Worm (Caenorhabditis elegans): ENCODE results near the gene fbxa-108.

fbxa-108 gene

ce11 chrV:17650427-17650826 is 8.8 kb downstream of the fbxa-108 start, which contains the start of gene fbxa-192:
Gene fbxa-192, minus strand, starts transcription at chrV:17650527.
- TF ChIP-seq sma-3 (GFP tag; optimal IDR thresholded peaks at IDR 0.05) (no peak), sma-9 (GFP tag; optimal IDR thresholded peaks at IDR 0.05) (no peak), sma-9 (tag; optimal IDR thresholded peaks at IDR 0.05) (no peak), ceh-82 (tag; optimal IDR thresholded peaks at IDR 0.05) (no peak)

DNA sequence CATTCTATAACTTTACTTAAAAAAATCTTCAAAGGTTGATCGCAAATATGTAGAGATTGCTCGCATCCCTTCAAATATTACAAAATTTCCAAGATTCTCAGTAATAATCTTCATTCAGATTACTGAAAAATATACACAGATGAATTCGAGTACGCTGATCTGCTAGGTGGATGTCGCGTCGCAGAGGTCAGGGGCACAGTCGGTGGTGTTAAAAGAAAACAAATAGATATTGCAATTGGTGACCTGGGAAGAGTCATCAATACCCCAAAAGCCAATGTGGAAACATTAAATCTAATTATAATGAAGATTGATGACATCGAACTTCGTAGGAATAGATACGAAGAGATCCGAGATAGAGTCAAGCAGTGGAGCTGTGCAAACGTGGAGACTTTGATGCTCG is 30.6 kb downstream of the fbxa-108 start, which contains the start of gene F57G4.10:
Gene F57G4.10 (plus strand): TSS at position 301 of the 400 bp plus-strand sequence.
- TF ChIP-seq nhr-21 (tag; optimal IDR thresholded peaks at IDR 0.05) (no peak), nhr-129 (tag; optimal IDR thresholded peaks at IDR 0.05) (no peak), elt-3 (tag; optimal IDR thresholded peaks at IDR 0.05) (no peak), nhr-10 (tag; optimal IDR thresholded peaks at IDR 0.05) (no peak), F13H6.1 (tag; optimal IDR thresholded peaks at IDR 0.05) (no peak), lsy-2 (tag; optimal IDR thresholded peaks at IDR 0.05) (no peak), mbf-1 (tag; optimal IDR thresholded peaks at IDR 0.05) (no peak), egl-27 (tag; optimal IDR thresholded peaks at IDR 0.05) (no peak), ztf-4 (tag; optimal IDR thresholded peaks at IDR 0.05) (no peak), ztf-1 (GFP tag; conservative IDR thresholded peaks at IDR 0.05) (no peak), sma-3 (GFP tag; optimal IDR thresholded peaks at IDR 0.05) (no peak), unc-39 (tag; optimal IDR thresholded peaks at IDR 0.05) (no peak), Y55F3AM.14 (GFP tag; optimal IDR thresholded peaks at IDR 0.05) (no peak), sem-4 (tag; optimal IDR thresholded peaks at IDR 0.05) (no peak), peb-1 (tag; optimal IDR thresholded peaks at IDR 0.05) (no peak), dmd-4 (tag; optimal IDR thresholded peaks at IDR 0.05) (no peak)

DNA sequence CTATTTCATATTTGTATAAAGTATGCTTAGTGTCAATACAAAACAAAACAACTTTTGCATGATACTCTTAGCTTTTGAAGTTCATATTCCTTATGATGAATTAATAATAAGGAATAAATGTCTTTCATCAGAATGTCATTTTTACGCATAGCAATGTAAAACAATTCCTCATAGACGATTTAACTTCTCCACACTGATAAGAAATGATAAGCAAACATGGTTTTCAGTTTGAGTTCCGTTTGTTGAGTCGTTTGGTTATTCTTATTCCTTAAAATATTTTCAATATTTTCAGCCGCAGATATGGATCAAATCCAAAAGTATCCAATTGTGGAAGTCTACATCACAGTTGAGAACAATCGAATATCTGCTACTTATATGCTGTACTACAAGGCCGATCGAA is 34.3 kb downstream of the fbxa-108 start, which contains the start of gene F57G4.11:
Gene F57G4.11 (plus strand): TSS at position 301 of the 400 bp plus-strand sequence.
- TF ChIP-seq unc-39 (tag; optimal IDR thresholded peaks at IDR 0.05), result no peak
- TF ChIP-seq C34F6.9 (tag; optimal IDR thresholded peaks at IDR 0.05), result no peak
- no peak for TF ChIP-seq ceh-82 (tag; optimal IDR thresholded peaks at IDR 0.05)
- no peak for TF ChIP-seq lin-13 (GFP tag; optimal IDR thresholded peaks at IDR 0.05)

DNA sequence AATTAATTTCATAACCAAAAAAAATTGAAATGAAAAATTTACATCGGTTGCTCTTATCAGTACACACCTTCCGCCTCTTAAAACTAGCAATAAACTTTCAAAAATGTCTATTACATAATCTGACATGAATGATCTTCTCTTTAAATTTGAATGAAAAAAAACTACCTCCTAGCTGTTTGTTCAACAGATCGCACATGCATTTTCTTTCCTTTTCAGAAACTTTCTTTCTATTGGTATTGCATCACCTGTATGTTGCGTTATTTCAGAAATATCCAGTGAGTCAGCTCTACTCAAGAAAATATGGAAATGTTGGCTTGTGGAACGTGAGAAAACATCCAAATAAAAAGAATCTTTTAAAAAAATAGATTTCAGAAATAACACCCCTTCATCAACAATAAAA is 36.0 kb downstream of the fbxa-108 start, which contains the start of gene F57G4.1:
Gene F57G4.1 (plus strand): TSS at position 301 of the 400 bp plus-strand sequence.
- TF ChIP-seq sma-3 (GFP tag; optimal IDR thresholded peaks at IDR 0.05) (no peak), ztf-1 (GFP tag; conservative IDR thresholded peaks at IDR 0.05) (no peak), nhr-11 (tag; optimal IDR thresholded peaks at IDR 0.05) (no peak), lsy-2 (tag; optimal IDR thresholded peaks at IDR 0.05) (no peak), nhr-23 (tag; optimal IDR thresholded peaks at IDR 0.05) (no peak), sem-4 (tag; optimal IDR thresholded peaks at IDR 0.05) (no peak), lin-13 (GFP tag; optimal IDR thresholded peaks at IDR 0.05) (no peak), blmp-1 (tag; optimal IDR thresholded peaks at IDR 0.05; ENCODE audit: insufficient read depth) (no peak), crh-2 (tag; optimal IDR thresholded peaks at IDR 0.05) (no peak), nhr-21 (tag; optimal IDR thresholded peaks at IDR 0.05) (no peak)

DNA sequence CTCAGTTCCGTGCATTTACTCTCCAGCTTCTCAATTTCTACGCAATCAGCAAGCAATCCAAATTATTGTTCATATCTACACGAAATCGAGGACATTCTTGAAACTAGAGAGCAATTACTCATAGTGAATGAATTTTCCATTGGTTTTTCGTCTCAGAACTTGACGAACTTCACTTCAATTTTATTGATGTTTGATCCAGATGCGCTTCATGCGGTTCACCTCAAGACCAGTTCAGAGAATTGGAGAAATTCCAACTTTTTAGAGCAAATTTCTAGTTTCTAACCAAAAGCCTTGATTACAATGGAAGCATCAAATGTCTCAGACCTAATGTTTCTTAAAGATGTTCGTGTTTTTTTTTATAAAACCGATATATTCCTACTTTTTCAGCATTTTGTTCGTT is 38.9 kb downstream of the fbxa-108 start, which contains the start of gene Y6G8.8:
Gene Y6G8.8 (plus strand): TSS at position 301 of the 400 bp plus-strand sequence.
- no peak for TF ChIP-seq sma-3 (GFP tag; optimal IDR thresholded peaks at IDR 0.05)
- no peak for TF ChIP-seq elt-3 (tag; optimal IDR thresholded peaks at IDR 0.05)
- no peak for TF ChIP-seq lsy-2 (tag; optimal IDR thresholded peaks at IDR 0.05)
- TF ChIP-seq snpc-4 (tag; optimal IDR thresholded peaks at IDR 0.05), result no peak
- no peak for TF ChIP-seq egl-27 (tag; optimal IDR thresholded peaks at IDR 0.05)
- no peak for TF ChIP-seq nhr-11 (tag; optimal IDR thresholded peaks at IDR 0.05)
- TF ChIP-seq ceh-82 (tag; optimal IDR thresholded peaks at IDR 0.05), result no peak

- TF ChIP-seq ceh-16 (tag; optimal IDR thresholded peaks at IDR 0.05), result no peak
- TF ChIP-seq fos-1 (tag; optimal IDR thresholded peaks at IDR 0.05), result peak; percentile 77
These were observed 42.4 kb downstream of the fbxa-108 start, which contains the start of gene Y6G8.6 for ce11 chrV:17616807-17617206. Gene Y6G8.6, minus strand, starts transcription at chrV:17616904.

ce11 chrV:17615609-17616008 is 43.6 kb downstream of the fbxa-108 start, which contains the start of gene Y6G8.5:
Gene Y6G8.5, minus strand, starts transcription at chrV:17615709.
- TF ChIP-seq nhr-237 (tag; optimal IDR thresholded peaks at IDR 0.05) (no peak), mdl-1 (tag; optimal IDR thresholded peaks at IDR 0.05) (no peak), zag-1 (tag; optimal IDR thresholded peaks at IDR 0.05) (no peak), fos-1 (tag; optimal IDR thresholded peaks at IDR 0.05) (peak; percentile 11), mab-5 (tag; optimal IDR thresholded peaks at IDR 0.05) (no peak), Y55F3AM.14 (GFP tag; optimal IDR thresholded peaks at IDR 0.05) (no peak), ceh-16 (tag; optimal IDR thresholded peaks at IDR 0.05) (no peak)

Data from whole organism, L2 larva.